Worm (Caenorhabditis elegans): ENCODE results near the gene mec-14.

Gene mec-14

ce11 chrIII:7140228-7140710 is 52.5 kb downstream of the mec-14 start (continued):
- TF ChIP-seq ceh-8 (GFP tag; optimal IDR thresholded peaks at IDR 0.05) (no peak), rnt-1 (tag; optimal IDR thresholded peaks at IDR 0.05) (peak; percentile 66), C04F5.9 (tag; optimal IDR thresholded peaks at IDR 0.05) (no peak), sox-4 (tag; optimal IDR thresholded peaks at IDR 0.05) (no peak), pqm-1 (tag; optimal IDR thresholded peaks at IDR 0.05) (no peak), dpl-1 (GFP tag; optimal IDR thresholded peaks at IDR 0.05) (no peak), alr-1 (tag; optimal IDR thresholded peaks at IDR 0.05; ENCODE audit: borderline replicate concordance) (no peak), elt-2 (tag; optimal IDR thresholded peaks at IDR 0.05) (peak; percentile 46), snu-23 (GFP tag; optimal IDR thresholded peaks at IDR 0.05) (peak; percentile 66), zip-4 (GFP tag; optimal IDR thresholded peaks at IDR 0.05) (no peak), mef-2 (tag; optimal IDR thresholded peaks at IDR 0.05) (no peak), nhr-28 (tag; optimal IDR thresholded peaks at IDR 0.05) (no peak), ceh-88 (GFP tag; IDR thresholded peaks at IDR 0.05) (peak; percentile 41; the same call in 1 of the 2 replicates), nhr-20 (tag; optimal IDR thresholded peaks at IDR 0.05) (peak; percentile 57), sup-37 (GFP tag; optimal IDR thresholded peaks at IDR 0.05) (no peak), ceh-90 (tag; optimal IDR thresholded peaks at IDR 0.05) (no peak), pax-3 (tag; optimal IDR thresholded peaks at IDR 0.05) (no peak), aha-1 (tag; optimal IDR thresholded peaks at IDR 0.05) (no peak), nhr-85 (tag) (peak; percentile 94), irx-1 (tag; optimal IDR thresholded peaks at IDR 0.05) (no peak), nhr-76 (tag; optimal IDR thresholded peaks at IDR 0.05) (no peak), snpc-4 (tag; optimal IDR thresholded peaks at IDR 0.05) (peak; percentile 97), unc-30 (tag; optimal IDR thresholded peaks at IDR 0.05) (no peak), nhr-11 (tag; optimal IDR thresholded peaks at IDR 0.05) (no peak), ets-5 (GFP tag; IDR thresholded peaks at IDR 0.05) (no peak), unc-98 (GFP tag; IDR thresholded peaks at IDR 0.05) (no peak)
